Worm (Caenorhabditis elegans) whole organism, L2 larva: ENCODE results near the gene fbxb-48.

Experiments
- C34F6.9 ChIP-seq: fragments of 150-350 bp; optimal IDR thresholded peaks from 2 replicates; lab custom pipeline; 2014; ENCODE audit warnings: missing biosample characterization, missing genetic modification characterization
- Y55F3AM.14 ChIP-seq: fragments of 200-800 bp; sonication (Bioruptor generic); optimal IDR thresholded peaks from 2 replicates; lab custom pipeline; 2018; ENCODE audit warnings: mild to moderate bottlenecking, missing genetic modification characterization, missing compliant biosample characterization
- ama-1 ChIP-seq: fragments of 150-350 bp; optimal IDR thresholded peaks from 2 replicates; lab custom pipeline; 2018; ENCODE audit warnings: inconsistent platforms
- ceh-16 ChIP-seq: fragments of 150-350 bp; optimal IDR thresholded peaks from 2 replicates; lab custom pipeline; 2014; ENCODE audit warnings: missing biosample characterization, missing genetic modification characterization
- ceh-82 ChIP-seq: fragments of 150-350 bp; optimal IDR thresholded peaks from 2 replicates; lab custom pipeline; 2014; ENCODE audit warnings: missing biosample characterization, missing genetic modification characterization
- egl-27 ChIP-seq: sonication (generic microtip); optimal IDR thresholded peaks from 3 replicates; lab custom pipeline; 2017; ENCODE audit warnings: missing biosample characterization, missing genetic modification reagents, missing genetic modification characterization
- elt-3 ChIP-seq: sonication (generic microtip); optimal IDR thresholded peaks from 2 replicates; lab custom pipeline; 2017; ENCODE audit warnings: missing biosample characterization, missing genetic modification characterization
- gmeb-1 ChIP-seq: fragments of 150-350 bp; optimal IDR thresholded peaks from 2 replicates; lab custom pipeline; 2014; ENCODE audit warnings: missing biosample characterization, missing genetic modification characterization
- lin-11 ChIP-seq: fragments of 150-350 bp; sonication (generic microtip); optimal IDR thresholded peaks from 2 replicates; lab custom pipeline; 2014; ENCODE audit warnings: missing biosample characterization, missing genetic modification characterization, inconsistent platforms, mixed read lengths
- lin-13 ChIP-seq: fragments of 150-350 bp; optimal IDR thresholded peaks from 2 replicates; lab custom pipeline; 2014; ENCODE audit warnings: missing biosample characterization, missing genetic modification reagents, missing genetic modification characterization
- lin-39 ChIP-seq: fragments of 150-350 bp; optimal IDR thresholded peaks from 2 replicates; lab custom pipeline; 2014; ENCODE audit warnings: missing biosample characterization, missing genetic modification reagents, missing genetic modification characterization
- nhr-11 ChIP-seq: fragments of 150-350 bp; optimal IDR thresholded peaks from 2 replicates; lab custom pipeline; 2014; ENCODE audit warnings: missing biosample characterization, missing genetic modification characterization
- nhr-129 ChIP-seq: fragments of 150-350 bp; optimal IDR thresholded peaks from 2 replicates; lab custom pipeline; 2014; ENCODE audit warnings: missing biosample characterization, missing genetic modification characterization
- nhr-23 ChIP-seq: fragments of 150-350 bp; optimal IDR thresholded peaks from 2 replicates; lab custom pipeline; 2014; ENCODE audit warnings: missing biosample characterization, missing genetic modification reagents, missing genetic modification characterization
- nhr-25 ChIP-seq: fragments of 150-350 bp; sonication (generic microtip); optimal IDR thresholded peaks from 3 replicates; lab custom pipeline; 2014; ENCODE audit warnings: missing biosample characterization, missing genetic modification characterization
- nhr-77 ChIP-seq: fragments of 150-350 bp; optimal IDR thresholded peaks from 2 replicates; lab custom pipeline; 2014; ENCODE audit warnings: missing biosample characterization, missing genetic modification characterization
- sem-4 ChIP-seq: fragments of 150-350 bp; optimal IDR thresholded peaks from 2 replicates; lab custom pipeline; 2014; ENCODE audit warnings: missing biosample characterization, missing genetic modification reagents, missing genetic modification characterization
- sma-3 ChIP-seq: sonication (generic microtip); optimal IDR thresholded peaks from 2 replicates; lab custom pipeline; 2016; ENCODE audit warnings: missing genetic modification reagents, missing genetic modification characterization, missing compliant biosample characterization
- ztf-11 ChIP-seq: sonication (generic microtip); optimal IDR thresholded peaks from 2 replicates; lab custom pipeline; 2017; ENCODE audit warnings: missing biosample characterization, missing genetic modification characterization
- ztf-4 ChIP-seq: fragments of 150-350 bp; optimal IDR thresholded peaks from 2 replicates; lab custom pipeline; 2014; ENCODE audit warnings: missing biosample characterization, missing genetic modification characterization

fbxb-48 gene

DNA sequence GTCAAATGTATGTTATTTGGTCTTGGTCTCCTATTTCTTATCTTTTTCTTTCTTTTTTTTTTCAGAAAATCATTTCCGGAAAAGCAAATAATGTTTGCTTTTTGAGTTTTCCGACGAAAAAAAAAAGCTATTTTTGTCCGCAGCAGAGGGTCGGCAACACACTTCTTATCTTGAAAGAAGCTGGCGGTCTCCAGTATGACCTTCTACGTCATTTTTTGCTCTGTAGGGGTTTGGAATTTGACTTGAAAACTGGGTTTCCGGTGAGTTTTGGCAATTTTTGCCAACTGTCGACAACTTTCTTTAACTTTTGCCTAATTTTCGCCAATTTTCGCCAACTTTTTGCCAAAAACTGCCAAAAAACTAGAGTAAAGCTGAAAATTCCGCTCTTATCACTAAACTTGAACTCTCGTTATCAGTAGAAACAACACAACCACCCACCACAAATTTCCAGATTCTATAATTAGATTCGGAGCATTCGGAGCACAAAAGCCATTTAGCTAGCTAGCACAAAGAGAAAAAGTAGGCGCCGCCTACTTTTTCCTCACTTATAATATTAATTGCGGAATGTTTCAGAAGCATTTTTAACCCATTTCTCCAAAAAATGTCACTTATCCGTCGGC, 48.7 kb downstream of the fbxb-48 start, which contains the start of gene nhx-6:
nhx-6 (plus strand) TSS at position 570 of the 620 bp plus-strand sequence.
- TF ChIP-seq nhr-23 (tag; lab: Kevin White, UChicago) (peak; percentile 9), ama-1 (no peak)

DNA sequence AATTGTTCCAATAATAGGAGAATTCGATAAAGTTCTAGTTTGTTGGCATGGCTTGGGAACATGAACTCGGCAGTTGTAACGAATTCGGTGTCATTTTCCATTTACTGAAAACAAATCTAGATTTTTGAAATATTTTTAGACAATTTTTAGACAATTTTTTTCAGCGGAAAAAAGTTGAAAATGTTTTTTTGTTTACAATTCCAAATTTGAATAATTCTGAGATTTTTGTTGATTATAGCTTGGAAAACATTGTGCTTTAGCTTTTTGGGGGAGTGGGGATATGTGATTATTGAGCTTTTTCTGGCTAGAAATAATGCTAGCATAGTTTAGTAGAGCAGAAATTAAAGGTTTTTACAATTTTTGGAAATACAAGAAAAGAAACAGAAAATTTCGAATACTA, 50.1 kb downstream of the fbxb-48 start, which contains the start of gene srw-97:
srw-97 (minus strand) TSS at position 101 of the 400 bp plus-strand sequence.
- TF ChIP-seq elt-3 (tag; lab: Kevin White, UChicago), result no peak
- TF ChIP-seq egl-27 (tag; lab: Kevin White, UChicago), result no peak
- no peak for TF ChIP-seq nhr-129
- no peak for TF ChIP-seq ceh-82 (tag; lab: Kevin White, UChicago)
- no peak for TF ChIP-seq sem-4 (tag; lab: Kevin White, UChicago)
- TF ChIP-seq lin-13 (GFP tag; lab: Kevin White, UChicago), result no peak
- TF ChIP-seq C34F6.9, result no peak
- TF ChIP-seq lin-11, result no peak
- no peak for TF ChIP-seq lin-39 (tag; lab: Kevin White, UChicago)
- no peak for TF ChIP-seq ztf-11 (tag; lab: Kevin White, UChicago)
- no peak for TF ChIP-seq ztf-4 (tag; lab: Kevin White, UChicago)
- TF ChIP-seq gmeb-1, result no peak
- no peak for TF ChIP-seq ceh-16
- TF ChIP-seq sma-3 (GFP tag; lab: Kevin White, UChicago), result no peak
- TF ChIP-seq nhr-23 (tag; lab: Kevin White, UChicago), result no peak
- no peak for TF ChIP-seq nhr-11 (tag; lab: Kevin White, UChicago)
- TF ChIP-seq Y55F3AM.14 (GFP tag; lab: Kevin White, UChicago), result no peak
- no peak for TF ChIP-seq nhr-25 (tag; lab: Kevin White, UChicago)
- TF ChIP-seq nhr-77 (tag; lab: Kevin White, UChicago), result no peak
- TF ChIP-seq, all 48 proteins: peak for 0
